Fruit fly (Drosophila melanogaster): ENCODE measurements around the gene ND-ASHI.

ND-ASHI gene

dm6 chrX:6641602-6642001, 37.3 kb downstream of the ND-ASHI start:
- TF ChIP-seq CG11504 (tag; optimal IDR thresholded peaks at IDR 0.05) (peak; percentile 35), CG6689 (GFP tag; IDR thresholded peaks at IDR 0.05) (no peak), kni (GFP tag; optimal IDR thresholded peaks at IDR 0.05) (no peak), CG6791 (GFP tag; IDR thresholded peaks at IDR 0.05; ENCODE audit: partially characterized antibody) (no peak), sens (GFP tag) (peak; percentile 8), Nf-YC (tag; optimal IDR thresholded peaks at IDR 0.05) (no peak), grau (tag; optimal IDR thresholded peaks at IDR 0.05) (peak; percentile 59), Rfx (GFP tag; IDR thresholded peaks at IDR 0.05) (peak; percentile 31; the same call in 1 of the 2 replicates), onecut (GFP tag; IDR thresholded peaks at IDR 0.05) (no peak), slbo (GFP tag; IDR thresholded peaks at IDR 0.05) (no peak), disco-r (GFP tag; optimal IDR thresholded peaks at IDR 0.05) (no peak), Pdp1 (GFP tag; optimal IDR thresholded peaks at IDR 0.05) (peak in 1 of 2 experiments; percentile 22), CG12942 (GFP tag; optimal IDR thresholded peaks at IDR 0.05) (no peak), row (GFP tag; IDR thresholded peaks at IDR 0.05) (0 out of 3 replicates have a peak, but pooled peaks have one; percentile 26), prd (optimal IDR thresholded peaks at IDR 0.05) (no peak), prd (GFP tag; IDR thresholded peaks at IDR 0.05) (peak; percentile 39; the same call in 1 of the 3 replicates), eve (GFP tag; optimal IDR thresholded peaks at IDR 0.05) (peak in 1 of 2 experiments; percentile 4), CG9437 (GFP tag; optimal IDR thresholded peaks at IDR 0.05) (peak; percentile 57), Gug (GFP tag; IDR thresholded peaks at IDR 0.05) (no peak), ap (GFP tag; IDR thresholded peaks at IDR 0.05) (no peak), lilli (GFP tag; optimal IDR thresholded peaks at IDR 0.05) (peak; percentile 13), dmrt99B (tag; optimal IDR thresholded peaks at IDR 0.05) (peak; percentile 9), Meics (GFP tag; optimal IDR thresholded peaks at IDR 0.05) (no peak), unpg (GFP tag; optimal IDR thresholded peaks at IDR 0.05) (no peak), dm (GFP tag; optimal IDR thresholded peaks at IDR 0.05) (no peak), CG10431 (GFP tag; optimal IDR thresholded peaks at IDR 0.05) (no peak), dan (GFP tag; IDR thresholded peaks at IDR 0.05) (no peak), CG17359 (tag; optimal IDR thresholded peaks at IDR 0.05) (no peak), ssp (GFP tag; IDR thresholded peaks at IDR 0.05) (no peak), Drgx (GFP tag; IDR thresholded peaks at IDR 0.05) (peak; percentile 71), Nf-YA (GFP tag; IDR thresholded peaks at IDR 0.05) (no peak), CG8944 (GFP tag; optimal IDR thresholded peaks at IDR 0.05) (no peak), CG9727 (GFP tag; optimal IDR thresholded peaks at IDR 0.05) (no peak), Med (GFP tag) (peak; percentile 71), odd (GFP tag; optimal IDR thresholded peaks at IDR 0.05) (no peak), CG8290 (GFP tag; optimal IDR thresholded peaks at IDR 0.05) (no peak), CG8290 (tag; optimal IDR thresholded peaks at IDR 0.05) (peak in 1 of 2 experiments; percentile 1), Hand (GFP tag; optimal IDR thresholded peaks at IDR 0.05) (no peak), gt (GFP tag; IDR thresholded peaks at IDR 0.05) (no peak)

dm6 chrX:6638123-6638522, 40.8 kb downstream of the ND-ASHI start:
- TF ChIP-seq nau (GFP tag; optimal IDR thresholded peaks at IDR 0.05) = peak; percentile 42
- peak; percentile 29 for TF ChIP-seq CG10543 (GFP tag; optimal IDR thresholded peaks at IDR 0.05)
- TF ChIP-seq CG13424 (tag; optimal IDR thresholded peaks at IDR 0.05) = peak; percentile 13
- peak; percentile 12 for TF ChIP-seq gem (tag; optimal IDR thresholded peaks at IDR 0.05)
- TF ChIP-seq Xrp1 (GFP tag; IDR thresholded peaks at IDR 0.05) = no peak
- TF ChIP-seq CG30020 (tag; optimal IDR thresholded peaks at IDR 0.05) = no peak
- TF ChIP-seq dm (GFP tag; optimal IDR thresholded peaks at IDR 0.05) = no peak
- TF ChIP-seq CG13296 (GFP tag; optimal IDR thresholded peaks at IDR 0.05) = peak; percentile 53
- no peak for TF ChIP-seq exex (tag; optimal IDR thresholded peaks at IDR 0.05)
- TF ChIP-seq pho (GFP tag; optimal IDR thresholded peaks at IDR 0.05) = no peak
- peak; percentile 38 for TF ChIP-seq Hmr (GFP tag; optimal IDR thresholded peaks at IDR 0.05)
- TF ChIP-seq so (GFP tag; IDR thresholded peaks at IDR 0.05) = peak; percentile 27; the same call in 1 of the 3 replicates
- TF ChIP-seq CG11456 (GFP tag; IDR thresholded peaks at IDR 0.05) = no peak
- TF ChIP-seq ab (GFP tag; optimal IDR thresholded peaks at IDR 0.05) = no peak
- TF ChIP-seq CG3163 (GFP tag; optimal IDR thresholded peaks at IDR 0.05) = no peak
- no peak for TF ChIP-seq CG9817 (tag; optimal IDR thresholded peaks at IDR 0.05)
- peak; percentile 39 for TF ChIP-seq Sox100B (GFP tag; optimal IDR thresholded peaks at IDR 0.05)

Data from whole organism, embryonic.